Worm (Caenorhabditis elegans) whole organism, L4 larva: Measurements from ENCODE around the gene frpr-21.

Experiments
- D1046.2 ChIP-seq: fragments of 200-800 bp; sonication (Bioruptor generic); IDR thresholded peaks from 2 replicates; pipeline ENCODE4 v1.3.6; 2022; ENCODE audit warnings: missing genetic modification characterization, missing compliant biosample characterization
- F26F4.8 ChIP-seq: fragments of 200-800 bp; sonication (Bioruptor generic); conservative IDR thresholded peaks from 2 replicates; pipeline ENCODE4 v1.3.6; 2022; ENCODE audit warnings: missing genetic modification characterization, missing compliant biosample characterization
- T20F7.1 ChIP-seq: fragments of 200-800 bp; sonication (Bioruptor generic); optimal IDR thresholded peaks from 2 replicates; lab custom pipeline; 2018; ENCODE audit warnings: mild to moderate bottlenecking, missing genetic modification characterization, missing compliant biosample characterization
- T26A8.4 ChIP-seq: fragments of 200-800 bp; sonication (Bioruptor generic); IDR thresholded peaks from 2 replicates; pipeline ENCODE4 v1.3.6; 2022; ENCODE audit warnings: missing genetic modification characterization, missing compliant biosample characterization
- Y105C5A.15 ChIP-seq: fragments of 200-800 bp; sonication (Bioruptor generic); IDR thresholded peaks from 2 replicates; pipeline ENCODE4 v1.3.6; 2022; ENCODE audit warnings: missing genetic modification characterization, missing compliant biosample characterization
- Y75B8A.6 ChIP-seq: fragments of 200-800 bp; sonication (Bioruptor generic); IDR thresholded peaks from 2 replicates; pipeline ENCODE4 v1.3.6; 2022; ENCODE audit warnings: missing genetic modification reagents, missing genetic modification characterization, missing compliant biosample characterization
- ZK546.5 ChIP-seq, 2 experiments: sonication (generic microtip); optimal IDR thresholded peaks; 2 replicates each; lab custom pipeline; 2017; ENCODE audit warnings: missing biosample characterization in 2 of 2, missing genetic modification characterization in 2 of 2
- aha-1 ChIP-seq: fragments of 150-350 bp; peaks from one replicate; lab custom pipeline; 2014; ENCODE audit warnings: missing biosample characterization, missing genetic modification characterization
- arid-1 ChIP-seq: fragments of 200-800 bp; sonication (Bioruptor generic); conservative IDR thresholded peaks from 2 replicates; pipeline ENCODE4 v1.3.6; 2022; ENCODE audit warnings: missing genetic modification reagents, missing genetic modification characterization, missing compliant biosample characterization
- attf-4 ChIP-seq: sonication (generic microtip); optimal IDR thresholded peaks from 3 replicates; lab custom pipeline; 2017; ENCODE audit warnings: missing biosample characterization, missing genetic modification characterization
- ceh-44 ChIP-seq: fragments of 200-800 bp; sonication (Bioruptor generic); IDR thresholded peaks from 2 replicates; pipeline ENCODE4 v1.3.6; 2022; ENCODE audit warnings: missing genetic modification reagents, missing genetic modification characterization, missing compliant biosample characterization
- ceh-82 ChIP-seq: sonication (generic microtip); optimal IDR thresholded peaks from 2 replicates; lab custom pipeline; 2017; ENCODE audit warnings: missing biosample characterization, missing genetic modification characterization
- daf-16 ChIP-seq, 3 experiments: sonication (generic microtip); optimal IDR thresholded peaks; 2 replicates each; lab custom pipeline; 2016 to 2017; ENCODE audit warnings: missing genetic modification characterization in 3 of 3, missing genetic modification reagents in 3 of 3, mild to moderate bottlenecking in 2 of 3, missing compliant biosample characterization in 2 of 3, missing biosample characterization in 1 of 3, moderate library complexity in 1 of 3
- dmd-6 ChIP-seq: fragments of 200-800 bp; sonication (Bioruptor generic); IDR thresholded peaks from 2 replicates; pipeline ENCODE4 v1.3.6; 2022; ENCODE audit warnings: missing genetic modification reagents, missing genetic modification characterization, missing compliant biosample characterization
- hmg-1.1 ChIP-seq: fragments of 200-800 bp; sonication (Bioruptor generic); IDR thresholded peaks from 2 replicates; pipeline ENCODE4 v1.3.6; 2022; ENCODE audit warnings: missing genetic modification reagents, missing genetic modification characterization, missing compliant biosample characterization
- lim-7 ChIP-seq: fragments of 200-800 bp; sonication (Bioruptor generic); IDR thresholded peaks from 2 replicates; pipeline ENCODE4 v1.3.6; 2022; ENCODE audit warnings: missing genetic modification characterization, missing compliant biosample characterization
- lin-1 ChIP-seq: fragments of 200-800 bp; sonication (Bioruptor generic); IDR thresholded peaks from 2 replicates; pipeline ENCODE4 v1.3.6; 2022; ENCODE audit warnings: missing genetic modification reagents, missing genetic modification characterization, missing compliant biosample characterization
- lsy-2 ChIP-seq, 2 experiments: fragments of 150-350 bp in 1 of 2; sonication (generic microtip) in 1 of 2; optimal IDR thresholded peaks; 2 replicates each; lab custom pipeline; 2014 to 2017; ENCODE audit warnings: missing biosample characterization in 2 of 2, missing genetic modification characterization in 2 of 2
- madf-5 ChIP-seq, 2 experiments: fragments of 200-800 bp; sonication (Bioruptor generic); IDR thresholded peaks; 2 replicates each; pipeline ENCODE4 v1.3.6; 2022; ENCODE audit warnings: missing compliant biosample characterization in 2 of 2, missing genetic modification characterization in 2 of 2
- mxl-3 ChIP-seq: fragments of 200-800 bp; sonication (Bioruptor generic); optimal IDR thresholded peaks from 2 replicates; lab custom pipeline; 2018; ENCODE audit warnings: mild to moderate bottlenecking, missing genetic modification characterization, missing compliant biosample characterization
- nhr-10 ChIP-seq: fragments of 150-350 bp; optimal IDR thresholded peaks from 2 replicates; lab custom pipeline; 2014; ENCODE audit warnings: missing biosample characterization, missing genetic modification characterization
- nhr-237 ChIP-seq: sonication (generic microtip); optimal IDR thresholded peaks from 2 replicates; lab custom pipeline; 2017; ENCODE audit warnings: missing biosample characterization, missing genetic modification characterization
- nhr-41 ChIP-seq: fragments of 200-800 bp; sonication (Bioruptor generic); IDR thresholded peaks from 2 replicates; pipeline ENCODE4 v1.3.6; 2022; ENCODE audit warnings: missing genetic modification reagents, missing genetic modification characterization, missing compliant biosample characterization
- nhr-42 ChIP-seq: fragments of 200-800 bp; sonication (Bioruptor generic); IDR thresholded peaks from 2 replicates; pipeline ENCODE4 v1.3.6; 2022; ENCODE audit warnings: missing genetic modification characterization, missing compliant biosample characterization
- nhr-6 ChIP-seq: fragments of 150-350 bp; optimal IDR thresholded peaks from 2 replicates; lab custom pipeline; 2014; ENCODE audit warnings: missing biosample characterization, missing genetic modification characterization
- php-3 ChIP-seq: fragments of 200-800 bp; sonication (Bioruptor generic); IDR thresholded peaks from 2 replicates; pipeline ENCODE4 v1.3.6; 2022; ENCODE audit warnings: missing genetic modification reagents, missing genetic modification characterization, missing compliant biosample characterization
- pqm-1 ChIP-seq: sonication (generic microtip); optimal IDR thresholded peaks from 2 replicates; lab custom pipeline; 2017; ENCODE audit warnings: missing biosample characterization, missing genetic modification characterization
- sdz-12 ChIP-seq: fragments of 200-800 bp; sonication (Bioruptor generic); optimal IDR thresholded peaks from 2 replicates; lab custom pipeline; 2018; ENCODE audit warnings: mild to moderate bottlenecking, missing genetic modification characterization, missing compliant biosample characterization
- spr-3 ChIP-seq: fragments of 200-800 bp; sonication (Bioruptor generic); optimal IDR thresholded peaks from 2 replicates; lab custom pipeline; 2018; ENCODE audit warnings: mild to moderate bottlenecking, missing genetic modification characterization, missing compliant biosample characterization
- tag-97 ChIP-seq: fragments of 200-800 bp; sonication (Bioruptor generic); IDR thresholded peaks from 2 replicates; pipeline ENCODE4 v1.3.6; 2022; ENCODE audit warnings: missing genetic modification characterization, missing compliant biosample characterization
- tra-1 ChIP-seq: fragments of 200-800 bp; sonication (Bioruptor generic); IDR thresholded peaks from 2 replicates; pipeline ENCODE4 v1.3.6; 2022; ENCODE audit warnings: missing genetic modification reagents, missing genetic modification characterization, missing compliant biosample characterization
- unc-39 ChIP-seq: sonication (generic microtip); optimal IDR thresholded peaks from 2 replicates; lab custom pipeline; 2017; ENCODE audit warnings: missing biosample characterization, missing genetic modification characterization
- unc-62 ChIP-seq, 3 experiments: fragments of 150-350 bp in 1 of 3; sonication (generic microtip); optimal IDR thresholded peaks in 2 of 3; peaks in 1 of 3; 1 replicate in 1 of 3; 2 replicates in 2 of 3; lab custom pipeline; 2014 to 2017; ENCODE audit warnings: missing biosample characterization in 3 of 3, missing genetic modification characterization in 3 of 3, missing genetic modification reagents in 3 of 3, missing genotype in 1 of 3
- zag-1 ChIP-seq: fragments of 150-350 bp; optimal IDR thresholded peaks from 2 replicates; lab custom pipeline; 2014; ENCODE audit warnings: missing biosample characterization, missing genetic modification characterization
- zfp-3 ChIP-seq: fragments of 200-800 bp; sonication (Bioruptor generic); conservative IDR thresholded peaks from 2 replicates; pipeline ENCODE4 v1.3.6; 2022; ENCODE audit warnings: missing genetic modification reagents, missing genetic modification characterization, missing compliant biosample characterization
- zip-11 ChIP-seq: fragments of 200-800 bp; sonication (Bioruptor generic); IDR thresholded peaks from 2 replicates; pipeline ENCODE4 v1.3.6; 2022; ENCODE audit warnings: missing genetic modification characterization, missing compliant biosample characterization

The frpr-21 gene

ce11 chrII:10393282-10394179 lies 28.3 kb downstream of the frpr-21 start, which contains the start of gene gpd-1 (continued):
- TF ChIP-seq Y105C5A.15 (GFP tag; lab: Robert Waterston, UW) (no peak), tag-97 (GFP tag; lab: Robert Waterston, UW) (no peak), zip-11 (GFP tag; lab: Robert Waterston, UW) (no peak), lin-1 (GFP tag; lab: Robert Waterston, UW) (no peak), nhr-237 (tag; lab: Kevin White, UChicago) (no peak), ceh-82 (tag; lab: Kevin White, UChicago) (no peak), nhr-41 (GFP tag; lab: Robert Waterston, UW) (no peak), D1046.2 (0 out of 2 replicates have a peak, but pooled peaks have one; percentile 59), unc-39 (no peak), ZK546.5 (tag; optimal IDR thresholded peaks at IDR 0.05; lab: Kevin White, UChicago) (no peak), madf-5 (GFP tag; IDR thresholded peaks at IDR 0.05; lab: Robert Waterston, UW) (no peak), T26A8.4 (GFP tag; lab: Robert Waterston, UW) (0 out of 2 replicates have a peak, but pooled peaks have one; percentile 12), nhr-6 (tag; lab: Kevin White, UChicago) (no peak), nhr-10 (tag; lab: Kevin White, UChicago) (no peak), unc-62 (GFP tag; optimal IDR thresholded peaks at IDR 0.05 in 1 of 2; lab: Kevin White, UChicago) (no peak), unc-62 (tag; optimal IDR thresholded peaks at IDR 0.05; lab: Kevin White, UChicago) (no peak), lsy-2 (tag; optimal IDR thresholded peaks at IDR 0.05; lab: Kevin White, UChicago) (no peak), pqm-1 (no peak), lim-7 (GFP tag; lab: Robert Waterston, UW) (no peak), ceh-44 (GFP tag; lab: Robert Waterston, UW) (no peak), Y75B8A.6 (GFP tag; lab: Robert Waterston, UW) (no peak), php-3 (GFP tag; lab: Robert Waterston, UW) (0 out of 2 replicates have a peak, but pooled peaks have one; percentile 13), mxl-3 (no peak), attf-4 (tag; lab: Kevin White, UChicago) (no peak), zfp-3 (GFP tag; lab: Robert Waterston, UW) (peak; percentile 57; the same call in 1 of the 2 replicates), spr-3 (peak; percentile 19), sdz-12 (peak; percentile 3), arid-1 (GFP tag; lab: Robert Waterston, UW) (no peak), T20F7.1 (no peak)

- TF ChIP-seq F26F4.8 (GFP tag; lab: Robert Waterston, UW), result no peak
- no peak for TF ChIP-seq hmg-1.1 (GFP tag; lab: Robert Waterston, UW)
- no peak for TF ChIP-seq tra-1 (GFP tag; lab: Robert Waterston, UW)
- peak; percentile 5 for TF ChIP-seq aha-1 (tag; lab: Kevin White, UChicago)
- no peak for TF ChIP-seq zfp-3 (GFP tag; lab: Robert Waterston, UW)
- no peak for TF ChIP-seq zag-1 (tag; lab: Kevin White, UChicago)
- no peak for TF ChIP-seq daf-16 (GFP tag; optimal IDR thresholded peaks at IDR 0.05; lab: Kevin White, UChicago)
- peak; percentile 1 for TF ChIP-seq daf-16 (tag; optimal IDR thresholded peaks at IDR 0.05; lab: Kevin White, UChicago)
- TF ChIP-seq dmd-6, result no peak
- no peak for TF ChIP-seq nhr-42 (GFP tag; lab: Robert Waterston, UW)
Measured at ce11 chrII:10390854-10391253, 31.0 kb downstream of the frpr-21 start, which contains the start of the genes T09F3.2 and T09F3.7. Gene T09F3.2 (plus strand): TSS chrII:10391154. Gene T09F3.7 (plus strand): TSS chrII:10391168.
